Fruit fly (Drosophila melanogaster) whole organism, embryonic: ENCODE results near the gene CG14669.

Experiments used
- B-H2 ChIP-seq: fragments of 200-800 bp; sonication (Bioruptor generic); optimal IDR thresholded peaks from 2 replicates; lab custom pipeline; 2018; ENCODE audit warnings: missing biosample characterization, mild to moderate bottlenecking, missing genetic modification characterization
- CG10979 ChIP-seq: fragments of 200-800 bp; sonication (Bioruptor generic); optimal IDR thresholded peaks from 2 replicates; lab custom pipeline; 2018; ENCODE audit warnings: missing biosample characterization, mild to moderate bottlenecking, missing genetic modification characterization, moderate library complexity
- CG11085 ChIP-seq: fragments of 200-800 bp; sonication (Bioruptor generic); IDR thresholded peaks from 2 replicates; pipeline ENCODE4 v1.3.6; 2022; ENCODE audit warnings: missing biosample characterization, missing genetic modification characterization
- CG15479 ChIP-seq: fragments of 200-800 bp; sonication (Bioruptor generic); optimal IDR thresholded peaks from 3 replicates; lab custom pipeline; 2019; ENCODE audit warnings: missing biosample characterization, mild to moderate bottlenecking, missing genetic modification characterization, moderate library complexity
- CG16815 ChIP-seq: fragments of 200-800 bp; sonication (Bioruptor generic); optimal IDR thresholded peaks from 3 replicates; lab custom pipeline; 2017; ENCODE audit warnings: missing biosample characterization, mild to moderate bottlenecking, missing genetic modification characterization
- CG18262 ChIP-seq: fragments of 200-800 bp; optimal IDR thresholded peaks from 3 replicates; lab custom pipeline; 2019; ENCODE audit warnings: missing biosample characterization, mild to moderate bottlenecking, missing genetic modification characterization, moderate library complexity
- CG33213 ChIP-seq: fragments of 200-800 bp; sonication (Bioruptor generic); optimal IDR thresholded peaks from 3 replicates; lab custom pipeline; 2016; ENCODE audit warnings: missing biosample characterization, missing genetic modification characterization
- CG3726 ChIP-seq: fragments of 200-800 bp; sonication (Bioruptor generic); IDR thresholded peaks from 3 replicates; pipeline ENCODE4, ENCODE4 v1.3.6; 2022; ENCODE audit warnings: missing biosample characterization, missing genetic modification characterization
- CG4424 ChIP-seq: fragments of 200-800 bp; sonication (Bioruptor generic); optimal IDR thresholded peaks from 3 replicates; lab custom pipeline; 2016; ENCODE audit warnings: missing biosample characterization, missing genetic modification characterization
- CG7745 ChIP-seq: fragments of 200-800 bp; sonication (Bioruptor generic); optimal IDR thresholded peaks from 2 replicates; lab custom pipeline; 2018; ENCODE audit warnings: missing biosample characterization, mild to moderate bottlenecking, missing genetic modification characterization, moderate library complexity
- CG8089 ChIP-seq: fragments of 200-800 bp; sonication (Bioruptor generic); optimal IDR thresholded peaks from 3 replicates; lab custom pipeline; 2016; ENCODE audit warnings: missing biosample characterization, missing genetic modification characterization
- Dfd ChIP-seq, 2 experiments: fragments of >200 bp; optimal IDR thresholded peaks; 2 replicates each; lab custom pipeline; 2017; ENCODE audit warnings: missing biosample characterization in 2 of 2, missing genetic modification characterization in 2 of 2
- Dp ChIP-seq: fragments of 200-800 bp; sonication (Bioruptor generic); optimal IDR thresholded peaks from 2 replicates; lab custom pipeline; 2018; ENCODE audit warnings: missing biosample characterization, mild to moderate bottlenecking, missing genetic modification characterization, moderate library complexity
- HLH3B ChIP-seq: fragments of 200-800 bp; sonication (Bioruptor generic); IDR thresholded peaks from 2 replicates; pipeline ENCODE4 v1.3.6; 2022; ENCODE audit warnings: missing biosample characterization, missing genetic modification characterization
- HmgD ChIP-seq: fragments of 200-800 bp; sonication (Bioruptor generic); optimal IDR thresholded peaks from 3 replicates; lab custom pipeline; 2016; ENCODE audit warnings: missing biosample characterization, missing genetic modification characterization
- Lim3 ChIP-seq: fragments of 200-800 bp; sonication (Bioruptor generic); IDR thresholded peaks from 2 replicates; pipeline ENCODE4 v1.3.6; 2022; ENCODE audit warnings: missing biosample characterization, missing genetic modification characterization
- Mad ChIP-seq: fragments of 200-800 bp; sonication (Bioruptor generic); optimal IDR thresholded peaks from 2 replicates; lab custom pipeline; 2016; ENCODE audit warnings: missing biosample characterization, missing genetic modification characterization
- Med ChIP-seq: fragments of 200-800 bp; sonication (Bioruptor generic); peaks from one replicate; lab custom pipeline; 2016; ENCODE audit warnings: missing biosample characterization, missing genetic modification characterization, mild to moderate bottlenecking, inconsistent platforms, moderate library complexity
- Meics ChIP-seq: fragments of 200-800 bp; sonication (Bioruptor generic); optimal IDR thresholded peaks from 2 replicates; lab custom pipeline; 2017; ENCODE audit warnings: missing biosample characterization, mild to moderate bottlenecking, missing genetic modification characterization
- NC2α ChIP-seq: fragments of 200-800 bp; sonication (Bioruptor generic); optimal IDR thresholded peaks from 2 replicates; lab custom pipeline; 2016; ENCODE audit warnings: missing biosample characterization, missing genetic modification characterization
- Ptx1 ChIP-seq: fragments of 200-800 bp; sonication (Bioruptor generic); IDR thresholded peaks from 2 replicates; pipeline ENCODE4 v1.3.6; 2022; ENCODE audit warnings: missing biosample characterization, missing genetic modification characterization
- Ssrp ChIP-seq: fragments of 200-800 bp; sonication (Bioruptor generic); optimal IDR thresholded peaks from 2 replicates; lab custom pipeline; 2018; ENCODE audit warnings: missing biosample characterization, mild to moderate bottlenecking, missing genetic modification characterization, moderate library complexity
- Stat92E ChIP-seq, 3 experiments: fragments of >200 bp in 2 of 3; fragments of 200-800 bp in 1 of 3; sonication (Bioruptor generic) in 1 of 3; optimal IDR thresholded peaks; 2 replicates each; lab custom pipeline; 2017 to 2019; ENCODE audit warnings: missing biosample characterization in 3 of 3, missing genetic modification characterization in 3 of 3, mild to moderate bottlenecking in 1 of 3, moderate library complexity in 1 of 3
- ab ChIP-seq: fragments of 200-800 bp; sonication (Bioruptor generic); optimal IDR thresholded peaks from 2 replicates; lab custom pipeline; 2016; ENCODE audit warnings: missing biosample characterization, missing genetic modification characterization
- ato ChIP-seq: fragments of 200-800 bp; sonication (Bioruptor generic); IDR thresholded peaks from 2 replicates; pipeline ENCODE4 v1.3.6; 2022; ENCODE audit warnings: missing biosample characterization, missing genetic modification characterization; ENCODE audit not compliant: partially characterized antibody
- bab2 ChIP-seq: fragments of 200-800 bp; sonication (Bioruptor generic); optimal IDR thresholded peaks from 2 replicates; lab custom pipeline; 2016; ENCODE audit warnings: missing biosample characterization, missing genetic modification characterization
- chinmo ChIP-seq: fragments of 200-800 bp; sonication (Bioruptor generic); IDR thresholded peaks from 4 replicates; pipeline ENCODE4 v1.3.6; 2022; ENCODE audit warnings: missing biosample characterization, missing genetic modification characterization; ENCODE audit not compliant: partially characterized antibody
- crol ChIP-seq: fragments of 200-800 bp; sonication (Bioruptor generic); IDR thresholded peaks from 2 replicates; pipeline ENCODE4 v1.3.6; 2022; ENCODE audit warnings: missing biosample characterization, missing genetic modification characterization
- dati ChIP-seq: fragments of 200-800 bp; sonication (Bioruptor generic); IDR thresholded peaks from 2 replicates; pipeline ENCODE4 v1.3.6; 2022; ENCODE audit warnings: missing biosample characterization, missing genetic modification characterization
- fd64A ChIP-seq: fragments of 200-800 bp; sonication (Bioruptor generic); optimal IDR thresholded peaks from 3 replicates; lab custom pipeline; 2018; ENCODE audit warnings: missing biosample characterization, mild to moderate bottlenecking, missing genetic modification characterization
- fd96Cb ChIP-seq: fragments of 200-800 bp; sonication (Bioruptor generic); optimal IDR thresholded peaks from 2 replicates; lab custom pipeline; 2018; ENCODE audit warnings: missing biosample characterization, mild to moderate bottlenecking, missing genetic modification characterization, moderate library complexity
- hb ChIP-seq: fragments of 200-800 bp; sonication (Bioruptor generic); IDR thresholded peaks from 3 replicates; pipeline ENCODE4 v1.3.6; 2022; ENCODE audit warnings: missing biosample characterization, missing genetic modification characterization; ENCODE audit not compliant: partially characterized antibody
- hbn ChIP-seq: fragments of 200-800 bp; sonication (Bioruptor generic); IDR thresholded peaks from 2 replicates; pipeline ENCODE4 v1.3.6; 2022; ENCODE audit warnings: missing biosample characterization, missing genetic modification characterization; ENCODE audit not compliant: partially characterized antibody
- ind ChIP-seq: fragments of 200-800 bp; sonication (Bioruptor generic); optimal IDR thresholded peaks from 3 replicates; lab custom pipeline; 2016; ENCODE audit warnings: missing biosample characterization, missing genetic modification characterization
- inv ChIP-seq: fragments of 200-800 bp; sonication (Bioruptor generic); IDR thresholded peaks from 2 replicates; pipeline ENCODE4 v1.3.6; 2022; ENCODE audit warnings: missing biosample characterization, missing genetic modification characterization; ENCODE audit not compliant: partially characterized antibody
- jigr1 ChIP-seq: fragments of 200-800 bp; sonication (Bioruptor generic); IDR thresholded peaks from 3 replicates; pipeline ENCODE4 v1.3.6; 2022; ENCODE audit warnings: missing biosample characterization, missing genetic modification characterization
- jing ChIP-seq: fragments of 200-800 bp; sonication (Bioruptor generic); optimal IDR thresholded peaks from 2 replicates; lab custom pipeline; 2018; ENCODE audit warnings: missing biosample characterization, mild to moderate bottlenecking, missing genetic modification characterization
- lola ChIP-seq, 3 experiments: fragments of >200 bp in 2 of 3; fragments of 200-800 bp in 1 of 3; sonication (Bioruptor generic) in 1 of 3; optimal IDR thresholded peaks; 2 replicates each; lab custom pipeline; 2017 to 2019; ENCODE audit warnings: missing biosample characterization in 3 of 3, missing genetic modification characterization in 3 of 3, mild to moderate bottlenecking in 1 of 3, moderate library complexity in 1 of 3
- luna ChIP-seq: fragments of 200-800 bp; sonication (Bioruptor generic); optimal IDR thresholded peaks from 2 replicates; lab custom pipeline; 2016; ENCODE audit warnings: missing biosample characterization, missing genetic modification characterization
- mam ChIP-seq: fragments of 200-800 bp; sonication (Bioruptor generic); optimal IDR thresholded peaks from 3 replicates; lab custom pipeline; 2016; ENCODE audit warnings: missing biosample characterization, missing genetic modification characterization
- oc ChIP-seq: fragments of 200-800 bp; sonication (Bioruptor generic); optimal IDR thresholded peaks from 2 replicates; lab custom pipeline; 2018; ENCODE audit warnings: missing biosample characterization, mild to moderate bottlenecking, missing genetic modification characterization, moderate library complexity
- pita ChIP-seq: fragments of 200-800 bp; sonication (Bioruptor generic); optimal IDR thresholded peaks from 2 replicates; lab custom pipeline; 2017; ENCODE audit warnings: missing biosample characterization, mild to moderate bottlenecking, missing genetic modification characterization
- pzg ChIP-seq: fragments of 200-800 bp; sonication (Bioruptor generic); optimal IDR thresholded peaks from 3 replicates; lab custom pipeline; 2018; ENCODE audit warnings: missing biosample characterization, mild to moderate bottlenecking, missing genetic modification characterization, moderate library complexity
- ranshi ChIP-seq: fragments of 200-800 bp; sonication (Bioruptor generic); IDR thresholded peaks from 2 replicates; pipeline ENCODE4 v1.3.6; 2022; ENCODE audit warnings: missing biosample characterization, missing genetic modification characterization
- schlank ChIP-seq: fragments of 200-800 bp; sonication (Bioruptor generic); optimal IDR thresholded peaks from 2 replicates; lab custom pipeline; 2018; ENCODE audit warnings: missing biosample characterization, mild to moderate bottlenecking, missing genetic modification characterization
- sim ChIP-seq: fragments of 200-800 bp; sonication (Bioruptor generic); IDR thresholded peaks from 2 replicates; pipeline ENCODE4 v1.3.6; 2022; ENCODE audit warnings: missing biosample characterization, missing genetic modification characterization
- tin ChIP-seq: fragments of 200-800 bp; sonication (Bioruptor generic); optimal IDR thresholded peaks from 3 replicates; lab custom pipeline; 2016; ENCODE audit warnings: missing biosample characterization, missing genetic modification characterization
- tll ChIP-seq, 2 experiments: fragments of 200-800 bp in 1 of 2; fragments of >200 bp in 1 of 2; sonication (Bioruptor generic) in 1 of 2; optimal IDR thresholded peaks; 2 replicates each; lab custom pipeline; 2017 to 2019; ENCODE audit warnings: missing biosample characterization in 2 of 2, missing genetic modification characterization in 2 of 2, mild to moderate bottlenecking in 1 of 2, moderate library complexity in 1 of 2
- tx ChIP-seq: fragments of 200-800 bp; sonication (Bioruptor generic); optimal IDR thresholded peaks from 2 replicates; lab custom pipeline; 2016; ENCODE audit warnings: missing biosample characterization, missing genetic modification characterization
- zf30C ChIP-seq: fragments of 200-800 bp; sonication (Bioruptor generic); optimal IDR thresholded peaks from 3 replicates; lab custom pipeline; 2018; ENCODE audit warnings: missing biosample characterization, mild to moderate bottlenecking, missing genetic modification characterization

The CG14669 gene

dm6 chr3R:5474551-5474950 lies 60.2 kb downstream of the CG14669 start, which contains the start of the genes CG45100, HDAC3 and Hcs (continued):
- TF ChIP-seq hb (GFP tag; lab: Robert Waterston, UW), result peak; percentile 87
- no peak for TF ChIP-seq schlank (tag; lab: Kevin White, UChicago)
- no peak for TF ChIP-seq HLH3B
- TF ChIP-seq inv (GFP tag; lab: Robert Waterston, UW), result peak; percentile 91
- TF ChIP-seq dati, result no peak
- peak; percentile 26 for TF ChIP-seq CG4424 (GFP tag; lab: Kevin White, UChicago)
- TF ChIP-seq jigr1 (GFP tag; lab: Robert Waterston, UW), result no peak
- TF ChIP-seq CG8089 (GFP tag; lab: Kevin White, UChicago), result peak; percentile 4
- no peak for TF ChIP-seq CG11085 (GFP tag; lab: Robert Waterston, UW)
- TF ChIP-seq fd96Cb (tag; lab: Kevin White, UChicago), result no peak
- peak; percentile 33 for TF ChIP-seq tx (GFP tag; lab: Kevin White, UChicago)
- TF ChIP-seq B-H2, result no peak
- TF ChIP-seq CG18262 (tag; lab: Kevin White, UChicago), result no peak
- TF ChIP-seq Lim3 (GFP tag; lab: Robert Waterston, UW), result no peak
- no peak for TF ChIP-seq Ssrp (tag; lab: Kevin White, UChicago)
- peak; percentile 50 for TF ChIP-seq ind (GFP tag; lab: Kevin White, UChicago)
- no peak for TF ChIP-seq CG7745 (tag; lab: Kevin White, UChicago)
- peak; percentile 35 for TF ChIP-seq CG10979
- TF ChIP-seq Dp (GFP tag; lab: Kevin White, UChicago), result peak; percentile 22
- no peak for TF ChIP-seq ranshi (GFP tag; lab: Robert Waterston, UW)
- TF ChIP-seq oc (tag; lab: Kevin White, UChicago), result no peak
- peak; percentile 59 for TF ChIP-seq pzg (GFP tag; lab: Kevin White, UChicago)
- TF ChIP-seq luna (GFP tag; lab: Kevin White, UChicago), result no peak
- TF ChIP-seq NC2α (GFP tag; lab: Kevin White, UChicago), result no peak
- TF ChIP-seq Mad, result peak; percentile 50
- TF ChIP-seq HmgD (GFP tag; lab: Kevin White, UChicago), result peak; percentile 24
- peak; percentile 17 for TF ChIP-seq bab2 (GFP tag; lab: Kevin White, UChicago)
- TF ChIP-seq jing, result no peak
- peak; percentile 61 for TF ChIP-seq CG33213
- TF ChIP-seq CG15479 (GFP tag; lab: Kevin White, UChicago), result peak; percentile 29
- peak; percentile 69 for TF ChIP-seq mam (GFP tag; lab: Kevin White, UChicago)
- TF ChIP-seq Stat92E (GFP tag; optimal IDR thresholded peaks at IDR 0.05; lab: Kevin White, UChicago), result no peak
- peak; percentile 88 for TF ChIP-seq hbn (GFP tag; lab: Robert Waterston, UW)
- TF ChIP-seq lola (GFP tag; optimal IDR thresholded peaks at IDR 0.05; lab: Kevin White, UChicago), result peak in 1 of 3 experiments; percentile 40
- TF ChIP-seq ato (GFP tag; lab: Robert Waterston, UW), result peak; percentile 60
- TF ChIP-seq Meics, result no peak
- TF ChIP-seq zf30C (GFP tag; lab: Kevin White, UChicago), result no peak
- TF ChIP-seq Dfd (GFP tag; optimal IDR thresholded peaks at IDR 0.05; lab: Kevin White, UChicago), result no peak
- TF ChIP-seq tin (GFP tag; lab: Kevin White, UChicago), result peak; percentile 51
- TF ChIP-seq ab, result no peak
- TF ChIP-seq CG16815 (GFP tag; lab: Kevin White, UChicago), result no peak
- no peak for TF ChIP-seq sim
- no peak for TF ChIP-seq crol
- peak; percentile 48; the same call in 1 of the 2 replicates for TF ChIP-seq Ptx1
- TF ChIP-seq CG3726 (GFP tag; lab: Robert Waterston, UW), result no peak
- TF ChIP-seq fd64A (GFP tag; lab: Kevin White, UChicago), result no peak
- peak; percentile 82 for TF ChIP-seq Med (GFP tag; lab: Kevin White, UChicago)
- peak in 1 of 2 experiments; percentile 76 for TF ChIP-seq tll (GFP tag; optimal IDR thresholded peaks at IDR 0.05; lab: Kevin White, UChicago)
- peak; percentile 52; the same call in 1 of the 4 replicates for TF ChIP-seq chinmo (GFP tag; lab: Robert Waterston, UW)
- TF ChIP-seq pita (GFP tag; lab: Kevin White, UChicago), result no peak
